Worm (Caenorhabditis elegans) whole organism, L3 larva: ENCODE results near the gene grl-2.

Experiments used
- R02D3.7 ChIP-seq: fragments of 150-350 bp; optimal IDR thresholded peaks from 2 replicates; lab custom pipeline; 2014; ENCODE audit warnings: missing biosample characterization, missing genetic modification characterization
- ama-1 ChIP-seq: fragments of 150-350 bp; optimal IDR thresholded peaks from 2 replicates; lab custom pipeline; 2018
- ceh-16 ChIP-seq: sonication (generic microtip); optimal IDR thresholded peaks from 2 replicates; lab custom pipeline; 2017; ENCODE audit warnings: missing biosample characterization, missing genetic modification characterization
- ceh-28 ChIP-seq: fragments of 150-350 bp; optimal IDR thresholded peaks from 2 replicates; lab custom pipeline; 2014; ENCODE audit warnings: missing biosample characterization, missing genetic modification reagents, missing genetic modification characterization
- ceh-9 ChIP-seq: sonication (generic microtip); optimal IDR thresholded peaks from 2 replicates; lab custom pipeline; 2018; ENCODE audit warnings: missing biosample characterization, missing genetic modification characterization
- daf-12 ChIP-seq: fragments of 150-350 bp; optimal IDR thresholded peaks from 2 replicates; lab custom pipeline; 2014; ENCODE audit warnings: missing biosample characterization, missing genetic modification reagents, missing genetic modification characterization
- egl-27 ChIP-seq: sonication (generic microtip); optimal IDR thresholded peaks from 4 replicates; lab custom pipeline; 2017; ENCODE audit warnings: missing biosample characterization, missing genetic modification reagents, missing genetic modification characterization
- elt-1 ChIP-seq: fragments of 150-350 bp; optimal IDR thresholded peaks from 2 replicates; lab custom pipeline; 2014; ENCODE audit warnings: missing biosample characterization, missing genetic modification characterization
- elt-2 ChIP-seq: sonication (generic microtip); optimal IDR thresholded peaks from 2 replicates; lab custom pipeline; 2016; ENCODE audit warnings: missing genetic modification reagents, mild to moderate bottlenecking, missing genetic modification characterization, missing compliant biosample characterization
- elt-3 ChIP-seq, 3 experiments: fragments of 150-350 bp in 1 of 3; sonication (generic microtip) in 2 of 3; optimal IDR thresholded peaks; 2 replicates in 2 of 3; 4 replicates in 1 of 3; lab custom pipeline; 2014 to 2017; ENCODE audit warnings: missing biosample characterization in 3 of 3, missing genetic modification characterization in 3 of 3
- eor-1 ChIP-seq, 2 experiments: fragments of 150-350 bp; optimal IDR thresholded peaks; 2 replicates each; lab custom pipeline; 2014 to 2018; ENCODE audit warnings: missing biosample characterization in 2 of 2, missing genetic modification characterization in 2 of 2
- fkh-10 ChIP-seq: sonication (generic microtip); optimal IDR thresholded peaks from 2 replicates; lab custom pipeline; 2017; ENCODE audit warnings: missing biosample characterization, missing genetic modification reagents, missing genetic modification characterization
- fkh-2 ChIP-seq: fragments of 150-350 bp; optimal IDR thresholded peaks from 2 replicates; lab custom pipeline; 2014; ENCODE audit warnings: missing biosample characterization, missing genetic modification reagents, missing genetic modification characterization
- fos-1 ChIP-seq: fragments of 150-350 bp; optimal IDR thresholded peaks from 2 replicates; lab custom pipeline; 2014; ENCODE audit warnings: missing biosample characterization, missing genetic modification characterization
- hmg-11 ChIP-seq: sonication (generic microtip); optimal IDR thresholded peaks from 2 replicates; lab custom pipeline; 2016; ENCODE audit warnings: missing genetic modification characterization, missing compliant biosample characterization
- jun-1 ChIP-seq: fragments of 150-350 bp; optimal IDR thresholded peaks from 2 replicates; lab custom pipeline; 2014; ENCODE audit warnings: missing biosample characterization, missing genetic modification reagents, missing genetic modification characterization
- lin-15B ChIP-seq: fragments of 150-350 bp; optimal IDR thresholded peaks from 2 replicates; lab custom pipeline; 2014; ENCODE audit warnings: missing biosample characterization, missing genetic modification characterization
- lin-39 ChIP-seq: fragments of 150-350 bp; optimal IDR thresholded peaks from 2 replicates; lab custom pipeline; 2018; ENCODE audit warnings: missing biosample characterization, missing genetic modification reagents, missing genetic modification characterization
- lsy-12 ChIP-seq: sonication (generic microtip); optimal IDR thresholded peaks from 2 replicates; lab custom pipeline; 2016; ENCODE audit warnings: mild to moderate bottlenecking, missing genetic modification characterization, missing compliant biosample characterization
- mdl-1 ChIP-seq: fragments of 150-350 bp; optimal IDR thresholded peaks from 2 replicates; lab custom pipeline; 2014; ENCODE audit warnings: missing biosample characterization, missing genetic modification characterization
- mml-1 ChIP-seq: fragments of 150-350 bp; sonication (generic microtip); optimal IDR thresholded peaks from 3 replicates; lab custom pipeline; 2014; ENCODE audit warnings: missing biosample characterization, missing genetic modification characterization
- nfya-1 ChIP-seq: sonication (generic microtip); optimal IDR thresholded peaks from 2 replicates; lab custom pipeline; 2017; ENCODE audit warnings: missing genetic modification characterization, mild to moderate bottlenecking, missing compliant biosample characterization, antibody characterized with exemption, moderate library complexity; ENCODE audit not compliant: insufficient read depth
- nhr-11 ChIP-seq: fragments of 150-350 bp; optimal IDR thresholded peaks from 2 replicates; lab custom pipeline; 2014; ENCODE audit warnings: missing biosample characterization, missing genetic modification characterization
- nhr-23 ChIP-seq: fragments of 150-350 bp; optimal IDR thresholded peaks from 2 replicates; lab custom pipeline; 2014; ENCODE audit warnings: missing biosample characterization, missing genetic modification reagents, missing genetic modification characterization
- nhr-25 ChIP-seq: sonication (generic microtip); optimal IDR thresholded peaks from 2 replicates; lab custom pipeline; 2017; ENCODE audit warnings: missing biosample characterization, missing genetic modification characterization
- nhr-28 ChIP-seq: fragments of 150-350 bp; optimal IDR thresholded peaks from 2 replicates; lab custom pipeline; 2014; ENCODE audit warnings: missing biosample characterization, missing genetic modification characterization
- nhr-43 ChIP-seq: sonication (generic microtip); optimal IDR thresholded peaks from 2 replicates; lab custom pipeline; 2016; ENCODE audit warnings: mild to moderate bottlenecking, missing genetic modification characterization, missing compliant biosample characterization; ENCODE audit not compliant: poor library complexity, severe bottlenecking
- nhr-67 ChIP-seq: fragments of 150-350 bp; optimal IDR thresholded peaks from 2 replicates; lab custom pipeline; 2014; ENCODE audit warnings: missing biosample characterization, missing genetic modification characterization
- nhr-76 ChIP-seq: fragments of 150-350 bp; sonication (generic microtip); optimal IDR thresholded peaks from 5 replicates; lab custom pipeline; 2014; ENCODE audit warnings: missing biosample characterization, missing genetic modification characterization
- nhr-77 ChIP-seq: fragments of 150-350 bp; optimal IDR thresholded peaks from 2 replicates; lab custom pipeline; 2014; ENCODE audit warnings: missing biosample characterization, missing genetic modification characterization
- pha-4 ChIP-seq: fragments of 150-350 bp; optimal IDR thresholded peaks from 2 replicates; lab custom pipeline; 2014; ENCODE audit warnings: missing biosample characterization, missing genetic modification reagents, missing genetic modification characterization
- pqm-1 ChIP-seq: fragments of 150-350 bp; optimal IDR thresholded peaks from 2 replicates; lab custom pipeline; 2017; ENCODE audit warnings: missing biosample characterization, missing genetic modification characterization, inconsistent platforms
- skn-1 ChIP-seq: fragments of 150-350 bp; optimal IDR thresholded peaks from 2 replicates; lab custom pipeline; 2014; ENCODE audit warnings: missing biosample characterization, missing genetic modification characterization
- snpc-4 ChIP-seq: fragments of 150-350 bp; optimal IDR thresholded peaks from 2 replicates; lab custom pipeline; 2014; ENCODE audit warnings: missing biosample characterization, missing genetic modification characterization
- tbx-2 ChIP-seq: sonication (generic microtip); optimal IDR thresholded peaks from 2 replicates; lab custom pipeline; 2016; ENCODE audit warnings: mild to moderate bottlenecking, missing genetic modification characterization, missing compliant biosample characterization
- unc-39 ChIP-seq: sonication (generic microtip); optimal IDR thresholded peaks from 4 replicates; lab custom pipeline; 2017; ENCODE audit warnings: missing biosample characterization, missing genetic modification characterization
- unc-62 ChIP-seq: fragments of 150-350 bp; sonication (generic microtip); optimal IDR thresholded peaks from 4 replicates; lab custom pipeline; 2014; ENCODE audit warnings: missing biosample characterization, missing genetic modification reagents, missing genetic modification characterization
- zag-1 ChIP-seq: fragments of 150-350 bp; optimal IDR thresholded peaks from 2 replicates; lab custom pipeline; 2014; ENCODE audit warnings: missing biosample characterization, missing genetic modification characterization
- ztf-11 ChIP-seq: fragments of 150-350 bp; optimal IDR thresholded peaks from 2 replicates; lab custom pipeline; 2014; ENCODE audit warnings: missing biosample characterization, missing genetic modification characterization

grl-2 gene

ce11 chrV:12964076-12964475, 19.2 kb downstream of the grl-2 start, which contains the start of gene srd-35:
Gene srd-35, plus strand, starts transcription at chrV:12964376.
- TF ChIP-seq nhr-67 (tag; lab: Kevin White, UChicago) (no peak), R02D3.7 (tag; lab: Kevin White, UChicago) (no peak), unc-39 (tag; lab: Kevin White, UChicago) (no peak), snpc-4 (tag; lab: Kevin White, UChicago) (no peak), jun-1 (tag; lab: Kevin White, UChicago) (no peak), hmg-11 (tag; lab: Kevin White, UChicago) (no peak), ceh-16 (tag; lab: Kevin White, UChicago) (no peak), daf-12 (tag; lab: Kevin White, UChicago) (no peak), lin-15B (tag; lab: Kevin White, UChicago) (no peak), mml-1 (tag; lab: Kevin White, UChicago) (no peak), lin-39 (tag; lab: Kevin White, UChicago) (no peak)

ce11 chrV:12967110-12967509, 22.2 kb downstream of the grl-2 start, which contains the start of gene R186.3:
Gene R186.3, minus strand, starts transcription at chrV:12967210.
- TF ChIP-seq zag-1 (tag; lab: Kevin White, UChicago) = no peak
- TF ChIP-seq ama-1 = no peak
- no peak for TF ChIP-seq nhr-25 (tag; lab: Kevin White, UChicago)
- TF ChIP-seq pha-4 = no peak
- no peak for TF ChIP-seq elt-1 (tag; lab: Kevin White, UChicago)
- TF ChIP-seq snpc-4 (tag; lab: Kevin White, UChicago) = no peak
- no peak for TF ChIP-seq elt-3 (tag; optimal IDR thresholded peaks at IDR 0.05; lab: Kevin White, UChicago)
- TF ChIP-seq nhr-76 (tag; lab: Kevin White, UChicago) = no peak
- TF ChIP-seq nhr-43 = no peak
- TF ChIP-seq ceh-16 (tag; lab: Kevin White, UChicago) = no peak
- no peak for TF ChIP-seq skn-1 (tag; lab: Kevin White, UChicago)
- TF ChIP-seq nhr-23 = no peak
- no peak for TF ChIP-seq nfya-1
- TF ChIP-seq jun-1 (tag; lab: Kevin White, UChicago) = no peak
- TF ChIP-seq ceh-9 (tag; lab: Kevin White, UChicago) = no peak
- no peak for TF ChIP-seq nhr-11
- no peak for TF ChIP-seq nhr-77

- TF ChIP-seq lsy-12 = peak; percentile 58
- TF ChIP-seq nfya-1 = peak; percentile 66
- TF ChIP-seq tbx-2 = peak; percentile 5
- TF ChIP-seq lin-15B (tag; lab: Kevin White, UChicago) = peak; percentile 75
- peak; percentile 65 for TF ChIP-seq elt-2 (tag; lab: Kevin White, UChicago)
- peak; percentile 19 for TF ChIP-seq nhr-43
- TF ChIP-seq hmg-11 (tag; lab: Kevin White, UChicago) = peak; percentile 68
- peak; percentile 2 for TF ChIP-seq pqm-1 (tag; lab: Kevin White, UChicago)
- peak; percentile 23 for TF ChIP-seq nhr-25 (tag; lab: Kevin White, UChicago)
- TF ChIP-seq pha-4 = peak; percentile 40
- peak; percentile 24 for TF ChIP-seq snpc-4 (tag; lab: Kevin White, UChicago)
- TF ChIP-seq, all 47 proteins: peak for 11; not testable (repeated sequence) for 36
Observed at ce11 chrV:12967925-12968327, 23.1 kb downstream of the grl-2 start, which contains the start of gene R186.8. Gene R186.8, minus strand, starts transcription at chrV:12967982.

- TF ChIP-seq nhr-25 (tag; lab: Kevin White, UChicago) (peak; percentile 67), pqm-1 (tag; lab: Kevin White, UChicago) (no peak), ceh-16 (tag; lab: Kevin White, UChicago) (no peak), egl-27 (tag; lab: Kevin White, UChicago) (no peak)
Observed at ce11 chrV:12968555-12968954, 23.7 kb downstream of the grl-2 start, which contains the start of gene lin-46. Gene lin-46, plus strand, starts transcription at chrV:12968855.

ce11 chrV:12970575-12971160, 25.8 kb downstream of the grl-2 start, which contains the start of gene pnn-1:
Gene pnn-1, plus strand, starts transcription at chrV:12971110.
- TF ChIP-seq ceh-28 (tag; lab: Kevin White, UChicago) (no peak), lsy-12 (no peak), nfya-1 (peak; percentile 45), pha-4 (peak; percentile 59), zag-1 (tag; lab: Kevin White, UChicago) (no peak), pqm-1 (tag; lab: Kevin White, UChicago) (no peak), jun-1 (tag; lab: Kevin White, UChicago) (no peak), lin-15B (tag; lab: Kevin White, UChicago) (peak; percentile 35), hmg-11 (tag; lab: Kevin White, UChicago) (peak; percentile 48), tbx-2 (no peak), nhr-23 (no peak), nhr-25 (tag; lab: Kevin White, UChicago) (no peak), nhr-67 (tag; lab: Kevin White, UChicago) (no peak), unc-62 (GFP tag; lab: Kevin White, UChicago) (no peak), nhr-28 (tag; lab: Kevin White, UChicago) (no peak), ceh-16 (tag; lab: Kevin White, UChicago) (no peak), nhr-77 (no peak), fos-1 (tag; lab: Kevin White, UChicago) (no peak), ztf-11 (tag; lab: Kevin White, UChicago) (no peak), eor-1 (tag; optimal IDR thresholded peaks at IDR 0.05; lab: Kevin White, UChicago) (no peak), mdl-1 (tag; lab: Kevin White, UChicago) (no peak), fkh-10 (GFP tag; lab: Kevin White, UChicago) (no peak), fkh-2 (tag; lab: Kevin White, UChicago) (no peak), daf-12 (tag; lab: Kevin White, UChicago) (no peak)
